Fruit fly (Drosophila melanogaster) whole organism, embryonic: ENCODE data around the gene CG33286.

ENCODE experiments used
- Awh ChIP-seq: fragments of 200-800 bp; sonication (Bioruptor generic); IDR thresholded peaks from 2 replicates; pipeline ENCODE4, ENCODE4 v1.3.6; 2022; ENCODE audit warnings: missing biosample characterization, missing genetic modification characterization
- B-H2 ChIP-seq: fragments of 200-800 bp; sonication (Bioruptor generic); optimal IDR thresholded peaks from 2 replicates; lab custom pipeline; 2018; ENCODE audit warnings: missing biosample characterization, mild to moderate bottlenecking, missing genetic modification characterization
- CG10209 ChIP-seq: fragments of 200-800 bp; sonication (Bioruptor generic); optimal IDR thresholded peaks from 3 replicates; lab custom pipeline; 2017; ENCODE audit warnings: missing biosample characterization, mild to moderate bottlenecking, missing genetic modification characterization, missing genetic modification reagents
- CG11093 ChIP-seq: fragments of 200-800 bp; sonication (Bioruptor generic); IDR thresholded peaks from 3 replicates; pipeline ENCODE4 v1.3.6; 2022; ENCODE audit warnings: missing biosample characterization, missing genetic modification characterization
- CG12942 ChIP-seq: fragments of 200-800 bp; sonication (Bioruptor generic); optimal IDR thresholded peaks from 3 replicates; lab custom pipeline; 2016; ENCODE audit warnings: missing biosample characterization, missing genetic modification characterization
- CG13123 ChIP-seq: fragments of 200-800 bp; sonication (Bioruptor generic); optimal IDR thresholded peaks from 2 replicates; lab custom pipeline; 2016; ENCODE audit warnings: missing biosample characterization, missing genetic modification characterization
- CG1529 ChIP-seq: fragments of 200-800 bp; sonication (Bioruptor generic); optimal IDR thresholded peaks from 3 replicates; lab custom pipeline; 2018; ENCODE audit warnings: missing biosample characterization, missing genetic modification characterization
- CG15514 ChIP-seq: fragments of 200-800 bp; sonication (Bioruptor generic); optimal IDR thresholded peaks from 3 replicates; lab custom pipeline; 2017; ENCODE audit warnings: missing biosample characterization, missing genetic modification characterization, mild to moderate bottlenecking, moderate library complexity, missing genetic modification reagents
- CG1832 ChIP-seq: fragments of 200-800 bp; sonication (Bioruptor generic); optimal IDR thresholded peaks from 2 replicates; lab custom pipeline; 2017; ENCODE audit warnings: missing biosample characterization, mild to moderate bottlenecking, missing genetic modification characterization, inconsistent platforms
- CG4617 ChIP-seq: fragments of 200-800 bp; sonication (Bioruptor generic); optimal IDR thresholded peaks from 3 replicates; lab custom pipeline; 2016; ENCODE audit warnings: missing biosample characterization, missing genetic modification characterization, borderline replicate concordance
- CG6791 ChIP-seq: fragments of 200-800 bp; sonication (Bioruptor generic); IDR thresholded peaks from 3 replicates; pipeline ENCODE4 v1.3.6; 2022; ENCODE audit warnings: missing biosample characterization, missing genetic modification characterization; ENCODE audit not compliant: partially characterized antibody
- CG7745 ChIP-seq: fragments of 200-800 bp; sonication (Bioruptor generic); optimal IDR thresholded peaks from 2 replicates; lab custom pipeline; 2018; ENCODE audit warnings: missing biosample characterization, mild to moderate bottlenecking, missing genetic modification characterization, moderate library complexity
- CG7987 ChIP-seq: fragments of 200-800 bp; sonication (Bioruptor generic); optimal IDR thresholded peaks from 2 replicates; lab custom pipeline; 2018; ENCODE audit warnings: missing biosample characterization, mild to moderate bottlenecking, missing genetic modification characterization, moderate library complexity
- CG8290 ChIP-seq, 3 experiments: fragments of 200-800 bp; sonication (Bioruptor generic); optimal IDR thresholded peaks; 2 replicates each; lab custom pipeline; 2016 to 2019; ENCODE audit warnings: missing biosample characterization in 3 of 3, missing genetic modification characterization in 3 of 3, mild to moderate bottlenecking in 2 of 3, moderate library complexity in 1 of 3
- CG9437 ChIP-seq: fragments of 200-800 bp; sonication (Bioruptor generic); optimal IDR thresholded peaks from 2 replicates; lab custom pipeline; 2018; ENCODE audit warnings: missing biosample characterization, mild to moderate bottlenecking, missing genetic modification characterization
- CTCF ChIP-seq: fragments of 200-800 bp; sonication (Bioruptor generic); optimal IDR thresholded peaks from 2 replicates; lab custom pipeline; 2017; ENCODE audit warnings: missing biosample characterization, mild to moderate bottlenecking, missing genetic modification characterization, moderate library complexity
- Camta ChIP-seq: fragments of 200-800 bp; sonication (Bioruptor generic); optimal IDR thresholded peaks from 2 replicates; lab custom pipeline; 2016; ENCODE audit warnings: missing biosample characterization, missing genetic modification characterization
- Dbx ChIP-seq: fragments of 200-800 bp; sonication (Bioruptor generic); IDR thresholded peaks from 3 replicates; pipeline ENCODE4 v1.3.6; 2022; ENCODE audit warnings: missing biosample characterization, missing genetic modification characterization
- Gsc ChIP-seq: fragments of 200-800 bp; sonication (Bioruptor generic); IDR thresholded peaks from 2 replicates; pipeline ENCODE4 v1.3.6; 2022; ENCODE audit warnings: missing biosample characterization, missing genetic modification characterization
- Hsf ChIP-seq: fragments of 200-800 bp; sonication (Bioruptor generic); optimal IDR thresholded peaks from 3 replicates; lab custom pipeline; 2016; ENCODE audit warnings: missing biosample characterization, missing genetic modification characterization
- Kr ChIP-seq: fragments of 200-800 bp; sonication (Bioruptor generic); optimal IDR thresholded peaks from 2 replicates; lab custom pipeline; 2017; ENCODE audit warnings: missing biosample characterization, mild to moderate bottlenecking, missing genetic modification characterization
- NC2β ChIP-seq: fragments of 200-800 bp; sonication (Bioruptor generic); optimal IDR thresholded peaks from 2 replicates; lab custom pipeline; 2016; ENCODE audit warnings: missing biosample characterization, missing genetic modification characterization
- Neu2 ChIP-seq: fragments of 200-800 bp; sonication (Bioruptor generic); optimal IDR thresholded peaks from 3 replicates; lab custom pipeline; 2016; ENCODE audit warnings: missing biosample characterization, missing genetic modification characterization, borderline replicate concordance
- Spps ChIP-seq: fragments of 200-800 bp; sonication (Bioruptor generic); optimal IDR thresholded peaks from 2 replicates; lab custom pipeline; 2018; ENCODE audit warnings: missing biosample characterization, mild to moderate bottlenecking, missing genetic modification characterization
- Tbp ChIP-seq: fragments of >200 bp; optimal IDR thresholded peaks from 2 replicates; lab custom pipeline; 2018; ENCODE audit warnings: missing biosample characterization, missing genetic modification characterization
- abd-A ChIP-seq: fragments of 200-800 bp; sonication (Bioruptor generic); optimal IDR thresholded peaks from 3 replicates; lab custom pipeline; 2019; ENCODE audit warnings: missing biosample characterization, mild to moderate bottlenecking, missing genetic modification characterization, moderate library complexity
- bbx ChIP-seq: fragments of 200-800 bp; sonication (Bioruptor generic); IDR thresholded peaks from 2 replicates; pipeline ENCODE4 v1.3.6; 2022; ENCODE audit warnings: missing biosample characterization, missing genetic modification characterization; ENCODE audit not compliant: partially characterized antibody
- bowl ChIP-seq: fragments of 200-800 bp; sonication (Bioruptor generic); IDR thresholded peaks from 2 replicates; pipeline ENCODE4 v1.3.6; 2022; ENCODE audit warnings: missing biosample characterization, missing genetic modification characterization
- grn ChIP-seq: fragments of 200-800 bp; sonication (Bioruptor generic); optimal IDR thresholded peaks from 3 replicates; lab custom pipeline; 2017; ENCODE audit warnings: missing biosample characterization, missing genetic modification characterization
- insv ChIP-seq, 2 experiments: fragments of 200-800 bp; sonication (Bioruptor generic); optimal IDR thresholded peaks; 3 replicates each; lab custom pipeline; 2016 to 2018; ENCODE audit warnings: missing biosample characterization in 2 of 2, missing genetic modification characterization in 2 of 2
- lola ChIP-seq, 3 experiments: fragments of >200 bp in 2 of 3; fragments of 200-800 bp in 1 of 3; sonication (Bioruptor generic) in 1 of 3; optimal IDR thresholded peaks; 2 replicates each; lab custom pipeline; 2017 to 2019; ENCODE audit warnings: missing biosample characterization in 3 of 3, missing genetic modification characterization in 3 of 3, mild to moderate bottlenecking in 1 of 3, moderate library complexity in 1 of 3
- nom ChIP-seq: fragments of 200-800 bp; sonication (Bioruptor generic); optimal IDR thresholded peaks from 2 replicates; lab custom pipeline; 2017; ENCODE audit warnings: missing biosample characterization, missing genetic modification characterization, mild to moderate bottlenecking, moderate library complexity, missing genetic modification reagents
- oc ChIP-seq: fragments of 200-800 bp; sonication (Bioruptor generic); optimal IDR thresholded peaks from 2 replicates; lab custom pipeline; 2018; ENCODE audit warnings: missing biosample characterization, mild to moderate bottlenecking, missing genetic modification characterization, moderate library complexity
- onecut ChIP-seq: fragments of 200-800 bp; sonication (Bioruptor generic); IDR thresholded peaks from 2 replicates; pipeline ENCODE4 v1.3.6; 2022; ENCODE audit warnings: missing biosample characterization, missing genetic modification characterization
- otp ChIP-seq: fragments of 200-800 bp; sonication (Bioruptor generic); IDR thresholded peaks from 3 replicates; pipeline ENCODE4, ENCODE4 v1.3.6; 2022; ENCODE audit warnings: missing biosample characterization, missing genetic modification characterization
- sens ChIP-seq: fragments of 200-800 bp; sonication (Bioruptor generic); peaks from one replicate; lab custom pipeline; 2016; ENCODE audit warnings: missing biosample characterization, missing genetic modification characterization
- sisA ChIP-seq: fragments of 200-800 bp; sonication (Bioruptor generic); IDR thresholded peaks from 2 replicates; pipeline ENCODE4 v1.3.6; 2022; ENCODE audit warnings: missing biosample characterization, missing genetic modification characterization
- stwl ChIP-seq: fragments of 200-800 bp; sonication (Bioruptor generic); optimal IDR thresholded peaks from 3 replicates; lab custom pipeline; 2018; ENCODE audit warnings: missing biosample characterization, mild to moderate bottlenecking, missing genetic modification characterization, moderate library complexity
- wek ChIP-seq: fragments of 200-800 bp; sonication (Bioruptor generic); optimal IDR thresholded peaks from 3 replicates; lab custom pipeline; 2018; ENCODE audit warnings: missing biosample characterization, mild to moderate bottlenecking, missing genetic modification characterization, moderate library complexity
- zf30C ChIP-seq: fragments of 200-800 bp; sonication (Bioruptor generic); optimal IDR thresholded peaks from 3 replicates; lab custom pipeline; 2018; ENCODE audit warnings: missing biosample characterization, mild to moderate bottlenecking, missing genetic modification characterization

Gene CG33286

DNA sequence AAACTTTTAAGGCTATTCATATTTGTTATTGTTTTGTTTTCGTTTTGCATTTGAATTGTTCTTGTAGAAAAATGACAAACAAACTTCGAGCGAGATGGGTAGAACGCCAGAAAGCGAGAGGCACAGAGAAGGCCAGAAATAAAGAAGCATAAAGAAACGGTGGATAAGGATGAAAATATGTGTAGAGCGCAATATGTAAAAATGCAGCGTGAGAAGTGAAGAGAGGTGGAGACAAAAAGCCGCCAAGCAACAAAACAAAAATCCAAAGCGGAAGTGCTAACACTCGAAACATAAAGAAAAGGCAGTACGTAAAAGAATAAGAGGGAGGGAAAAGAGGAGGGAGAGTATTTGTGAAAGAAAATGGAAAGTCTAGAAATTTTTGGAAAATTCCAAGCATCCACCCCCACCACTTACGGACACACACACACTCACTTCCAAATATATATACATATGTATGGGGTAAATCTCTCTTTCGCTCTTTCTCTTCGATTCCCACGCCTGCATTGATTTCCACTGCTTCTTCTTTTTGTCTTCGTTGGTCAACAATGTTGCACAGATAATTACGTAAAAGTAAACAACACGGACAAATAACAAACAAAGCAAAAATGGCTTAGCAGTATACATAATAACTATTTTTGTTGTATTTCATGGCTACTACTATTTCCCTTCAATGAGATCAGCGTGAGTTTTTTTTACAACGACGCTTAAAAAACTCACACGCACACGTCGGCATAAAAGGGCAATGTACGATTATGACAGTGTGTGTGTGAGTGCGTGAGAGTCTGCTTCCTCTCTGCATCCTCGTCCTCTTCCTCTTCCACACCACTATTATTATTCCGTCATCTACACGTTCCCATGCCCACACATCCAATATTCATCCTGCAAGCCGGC, 33.1 kb upstream of the CG33286 start (continued):
- no peak for TF ChIP-seq Tbp (GFP tag; lab: Kevin White, UChicago)
- peak; percentile 71 for TF ChIP-seq CG7745 (tag; lab: Kevin White, UChicago)
- TF ChIP-seq CG4617 (GFP tag; lab: Kevin White, UChicago), result no peak
- no peak for TF ChIP-seq B-H2 (GFP tag; lab: Kevin White, UChicago)
- TF ChIP-seq sisA (GFP tag; lab: Robert Waterston, UW), result no peak
- TF ChIP-seq CG8290 (GFP tag; optimal IDR thresholded peaks at IDR 0.05; lab: Kevin White, UChicago), result no peak
- TF ChIP-seq CG8290 (tag; optimal IDR thresholded peaks at IDR 0.05; lab: Kevin White, UChicago), result peak in 1 of 2 experiments; percentile 43
- peak; percentile 33 for TF ChIP-seq CG1529 (GFP tag; lab: Kevin White, UChicago)
- no peak for TF ChIP-seq Neu2 (GFP tag; lab: Kevin White, UChicago)
- no peak for TF ChIP-seq CG1832 (GFP tag; lab: Kevin White, UChicago)
- peak; percentile 9 for TF ChIP-seq nom
- TF ChIP-seq CG6791 (GFP tag; lab: Robert Waterston, UW), result no peak
- TF ChIP-seq Hsf (GFP tag; lab: Kevin White, UChicago), result no peak
- TF ChIP-seq onecut, result peak; percentile 56
- TF ChIP-seq abd-A (tag; lab: Kevin White, UChicago), result no peak
- peak; percentile 49 for TF ChIP-seq CG7987
- TF ChIP-seq CG10209 (GFP tag; lab: Kevin White, UChicago), result peak; percentile 61
- peak; percentile 44 for TF ChIP-seq grn (GFP tag; lab: Kevin White, UChicago)
- no peak for TF ChIP-seq zf30C
- peak; percentile 24 for TF ChIP-seq Spps (tag; lab: Kevin White, UChicago)
- peak in 1 of 3 experiments; percentile 40 for TF ChIP-seq lola (GFP tag; optimal IDR thresholded peaks at IDR 0.05; lab: Kevin White, UChicago)
- TF ChIP-seq oc, result peak; percentile 72
- peak; percentile 65; the same call in 1 of the 3 replicates for TF ChIP-seq otp (GFP tag; lab: Robert Waterston, UW)
- peak; percentile 87 for TF ChIP-seq sens (GFP tag; lab: Kevin White, UChicago)
- peak; percentile 51; the same call in 1 of the 2 replicates for TF ChIP-seq Awh
- peak; percentile 14 for TF ChIP-seq CG12942 (GFP tag; lab: Kevin White, UChicago)
- TF ChIP-seq CG11093 (GFP tag; lab: Robert Waterston, UW), result no peak
- TF ChIP-seq Kr (GFP tag; lab: Kevin White, UChicago), result no peak
- TF ChIP-seq CG15514 (GFP tag; lab: Kevin White, UChicago), result no peak
- no peak for TF ChIP-seq CG9437 (GFP tag; lab: Kevin White, UChicago)
- TF ChIP-seq insv (GFP tag; optimal IDR thresholded peaks at IDR 0.05; lab: Kevin White, UChicago), result peak in 1 of 2 experiments; percentile 39
- peak; percentile 19 for TF ChIP-seq Camta
- TF ChIP-seq CG13123 (GFP tag; lab: Kevin White, UChicago), result peak; percentile 34
- TF ChIP-seq NC2β (GFP tag; lab: Kevin White, UChicago), result peak; percentile 5

dm6 chr3L:20999639-21000038, 25.1 kb upstream of the CG33286 start:
- TF ChIP-seq CTCF (peak; percentile 61), bowl (GFP tag; lab: Robert Waterston, UW) (no peak), Dbx (GFP tag; lab: Robert Waterston, UW) (0 out of 3 replicates have a peak, but pooled peaks have one; percentile 15)

dm6 chr3L:20991373-20991772, 16.9 kb upstream of the CG33286 start, which contains the start of gene CG12984:
Gene CG12984, plus strand, starts transcription at chr3L:20991673.
- TF ChIP-seq stwl (tag; lab: Kevin White, UChicago) (peak; percentile 32), sens (GFP tag; lab: Kevin White, UChicago) (peak; percentile 70), Gsc (GFP tag; lab: Robert Waterston, UW) (no peak), wek (GFP tag; lab: Kevin White, UChicago) (no peak), bbx (GFP tag; lab: Robert Waterston, UW) (0 out of 2 replicates have a peak, but pooled peaks have one; percentile 15)
